Worm (Caenorhabditis elegans) whole organism, young adult: ENCODE measurements around the gene Y54G2A.41.

Source experiments
- F10E7.11 ChIP-seq: sonication (generic microtip); optimal IDR thresholded peaks from 2 replicates; lab custom pipeline; 2017; ENCODE audit warnings: mild to moderate bottlenecking, missing genetic modification characterization, moderate library complexity, missing compliant biosample characterization
- F55B11.4 ChIP-seq: sonication (generic microtip); optimal IDR thresholded peaks from 2 replicates; lab custom pipeline; 2016; ENCODE audit warnings: missing compliant biosample characterization, missing genetic modification characterization, borderline replicate concordance; ENCODE audit not compliant: insufficient read depth
- F57A8.1 ChIP-seq: fragments of 200-800 bp; sonication (Bioruptor generic); optimal IDR thresholded peaks from 2 replicates; lab custom pipeline; 2018; ENCODE audit warnings: mild to moderate bottlenecking, missing genetic modification characterization, moderate library complexity, missing compliant biosample characterization
- K11D2.4 ChIP-seq: fragments of 200-800 bp; sonication (Bioruptor generic); IDR thresholded peaks from 2 replicates; pipeline ENCODE4 v1.3.6; 2022; ENCODE audit warnings: missing genetic modification reagents, missing genetic modification characterization, missing compliant biosample characterization
- ama-1 ChIP-seq, 3 experiments: fragments of 150-350 bp in 1 of 3; sonication (generic microtip) in 2 of 3; optimal IDR thresholded peaks; 2 replicates each; lab custom pipeline; 2014 to 2018; ENCODE audit warnings: missing biosample characterization in 2 of 3, missing genetic modification characterization in 2 of 3, missing genetic modification reagents in 2 of 3
- ceh-79 ChIP-seq: sonication (generic microtip); optimal IDR thresholded peaks from 2 replicates; lab custom pipeline; 2017; ENCODE audit warnings: mild to moderate bottlenecking, missing genetic modification characterization, missing compliant biosample characterization
- ceh-91 ChIP-seq: fragments of 200-800 bp; sonication (Bioruptor generic); IDR thresholded peaks from 2 replicates; pipeline ENCODE4 v1.3.6; 2022; ENCODE audit warnings: missing genetic modification reagents, missing genetic modification characterization, missing compliant biosample characterization
- hlh-26 ChIP-seq: fragments of 200-800 bp; sonication (Bioruptor generic); conservative IDR thresholded peaks from 2 replicates; pipeline ENCODE4 v1.3.6; 2022; ENCODE audit warnings: missing genetic modification reagents, missing genetic modification characterization, missing compliant biosample characterization
- unc-62 ChIP-seq: fragments of 150-350 bp; optimal IDR thresholded peaks from 2 replicates; lab custom pipeline; 2014; ENCODE audit warnings: missing biosample characterization, missing genetic modification reagents, missing genetic modification characterization

DNA sequence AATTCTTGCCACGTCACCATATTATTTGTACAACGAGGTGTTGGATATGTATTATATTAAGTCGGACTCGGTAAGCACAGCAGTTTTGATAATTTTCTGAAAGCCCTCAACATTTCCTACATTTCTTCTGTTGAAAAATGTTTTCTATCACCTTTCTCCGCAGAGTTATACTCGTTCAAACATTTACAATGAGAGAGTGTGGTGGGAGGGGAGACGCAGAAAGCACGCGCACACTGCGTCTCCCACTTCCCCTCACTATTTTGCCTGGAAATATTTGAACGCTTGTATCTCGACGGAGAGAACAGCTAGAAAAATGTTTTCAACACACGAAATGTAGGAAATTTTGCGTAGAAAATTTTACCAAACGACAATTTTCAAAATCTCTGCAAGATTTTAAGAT is 12.5 kb downstream of the Y54G2A.41 start:
- no peak for TF ChIP-seq F55B11.4
- no peak for TF ChIP-seq ceh-79 (tag; lab: Kevin White, UChicago)
- TF ChIP-seq hlh-26 (GFP tag; lab: Robert Waterston, UW), result no peak
- no peak for TF ChIP-seq F10E7.11 (tag; lab: Kevin White, UChicago)
- no peak for TF ChIP-seq ama-1 (optimal IDR thresholded peaks at IDR 0.05; lab: Kevin White, UChicago)
- no peak for TF ChIP-seq ama-1 (GFP tag; optimal IDR thresholded peaks at IDR 0.05; lab: Kevin White, UChicago)
- no peak for TF ChIP-seq ceh-91 (GFP tag; lab: Robert Waterston, UW)
- no peak for TF ChIP-seq unc-62 (GFP tag; lab: Kevin White, UChicago)
- no peak for TF ChIP-seq K11D2.4 (GFP tag; lab: Robert Waterston, UW)
- TF ChIP-seq F57A8.1 (GFP tag; lab: Kevin White, UChicago), result no peak
